Fruit fly (Drosophila melanogaster): Measurements from ENCODE around the gene Mcm6.

Gene Mcm6

DNA sequence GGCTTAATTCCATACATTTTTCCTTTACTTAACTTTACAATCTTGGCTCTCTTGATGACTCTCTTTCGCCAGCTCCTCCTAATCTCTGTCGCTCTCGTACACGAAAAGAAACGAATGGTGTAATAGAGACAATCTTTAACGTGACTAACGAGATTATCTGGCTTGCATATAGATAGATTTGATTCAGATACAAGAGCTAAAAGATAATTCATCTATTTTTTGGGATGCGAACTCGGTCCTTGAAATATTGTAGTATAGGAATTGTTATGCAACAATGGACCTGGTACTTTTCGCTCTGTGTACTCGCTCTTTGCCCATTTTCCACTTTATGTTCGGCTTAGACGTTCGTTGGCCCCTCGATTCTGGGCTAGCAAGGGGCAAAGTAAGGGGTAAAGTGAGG lies 37.1 kb downstream of the Mcm6 start:
- peak; percentile 67 for TF ChIP-seq CG6854 (GFP tag; optimal IDR thresholded peaks at IDR 0.05)
- peak; percentile 74 for TF ChIP-seq trem (tag; optimal IDR thresholded peaks at IDR 0.05)
- TF ChIP-seq CG17568 (GFP tag; optimal IDR thresholded peaks at IDR 0.05), result peak; percentile 37
- TF ChIP-seq slou (GFP tag; optimal IDR thresholded peaks at IDR 0.05), result peak; percentile 61
- no peak for TF ChIP-seq unc-4 (GFP tag; IDR thresholded peaks at IDR 0.05; ENCODE audit: partially characterized antibody)
- peak; percentile 47 for TF ChIP-seq CG7987 (GFP tag; optimal IDR thresholded peaks at IDR 0.05)
- no peak for TF ChIP-seq ro (GFP tag; IDR thresholded peaks at IDR 0.05)
- TF ChIP-seq E2f2 (GFP tag; IDR thresholded peaks at IDR 0.05), result peak; percentile 61
- TF ChIP-seq br (optimal IDR thresholded peaks at IDR 0.05), result no peak
- TF ChIP-seq mld (GFP tag; IDR thresholded peaks at IDR 0.05; ENCODE audit: partially characterized antibody), result no peak
- no peak for TF ChIP-seq pros (GFP tag; optimal IDR thresholded peaks at IDR 0.05)
- TF ChIP-seq twi (tag; optimal IDR thresholded peaks at IDR 0.05), result peak; percentile 40
- TF ChIP-seq Fer3 (tag; optimal IDR thresholded peaks at IDR 0.05), result peak; percentile 77
- peak; percentile 42; the same call in 1 of the 2 replicates for TF ChIP-seq danr (GFP tag; IDR thresholded peaks at IDR 0.05)
- peak; percentile 91 for TF ChIP-seq CG18599 (GFP tag; optimal IDR thresholded peaks at IDR 0.05)
- peak; percentile 66 for TF ChIP-seq Dip3 (GFP tag; optimal IDR thresholded peaks at IDR 0.05)
- no peak for TF ChIP-seq rib (GFP tag; IDR thresholded peaks at IDR 0.05)
- peak; percentile 75 for TF ChIP-seq CG15514 (GFP tag; optimal IDR thresholded peaks at IDR 0.05)
- TF ChIP-seq CG13624 (GFP tag; optimal IDR thresholded peaks at IDR 0.05), result peak; percentile 81
- TF ChIP-seq bcd (GFP tag; optimal IDR thresholded peaks at IDR 0.05), result peak; percentile 81
- TF ChIP-seq Dip2 (GFP tag; IDR thresholded peaks at IDR 0.05), result no peak
- TF ChIP-seq maf-S (GFP tag; optimal IDR thresholded peaks at IDR 0.05), result peak; percentile 60
- TF ChIP-seq dysf (GFP tag; IDR thresholded peaks at IDR 0.05), result peak; percentile 87
- TF ChIP-seq C15 (GFP tag; IDR thresholded peaks at IDR 0.05), result 0 out of 3 replicates have a peak, but pooled peaks have one; percentile 39
- peak; percentile 48; the same call in 1 of the 2 replicates for TF ChIP-seq ranshi (GFP tag; IDR thresholded peaks at IDR 0.05)
- TF ChIP-seq CG3407 (GFP tag; optimal IDR thresholded peaks at IDR 0.05), result peak; percentile 55
- peak; percentile 83 for TF ChIP-seq CG3163 (GFP tag; optimal IDR thresholded peaks at IDR 0.05)
- TF ChIP-seq Fer2 (tag; optimal IDR thresholded peaks at IDR 0.05), result peak; percentile 40
- no peak for TF ChIP-seq bigmax (GFP tag; optimal IDR thresholded peaks at IDR 0.05)
- peak; percentile 78 for TF ChIP-seq az2 (GFP tag; optimal IDR thresholded peaks at IDR 0.05)
- TF ChIP-seq usp (GFP tag; optimal IDR thresholded peaks at IDR 0.05), result no peak
- peak; percentile 72 for TF ChIP-seq NfI (GFP tag; optimal IDR thresholded peaks at IDR 0.05)
- TF ChIP-seq onecut (GFP tag; IDR thresholded peaks at IDR 0.05), result peak; percentile 51
- TF ChIP-seq CG14710 (tag; optimal IDR thresholded peaks at IDR 0.05), result peak; percentile 69
- peak; percentile 86 for TF ChIP-seq Hmr (GFP tag; optimal IDR thresholded peaks at IDR 0.05)
- peak; percentile 36; the same call in 1 of the 2 replicates for TF ChIP-seq MBD-R2 (GFP tag; IDR thresholded peaks at IDR 0.05)
- TF ChIP-seq ato (GFP tag; IDR thresholded peaks at IDR 0.05; ENCODE audit: partially characterized antibody), result no peak
- no peak for TF ChIP-seq CG7963 (GFP tag; IDR thresholded peaks at IDR 0.05; ENCODE audit: partially characterized antibody)
- TF ChIP-seq chn (GFP tag; optimal IDR thresholded peaks at IDR 0.05), result peak; percentile 12
- peak; percentile 84 for TF ChIP-seq Side (GFP tag; optimal IDR thresholded peaks at IDR 0.05)
- TF ChIP-seq CG10543 (GFP tag; optimal IDR thresholded peaks at IDR 0.05), result peak; percentile 40
- TF ChIP-seq CG17385 (GFP tag; optimal IDR thresholded peaks at IDR 0.05), result peak; percentile 69
- TF ChIP-seq CG14965 (GFP tag; optimal IDR thresholded peaks at IDR 0.05; ENCODE audit: borderline replicate concordance), result no peak
- TF ChIP-seq CG3995 (GFP tag; optimal IDR thresholded peaks at IDR 0.05), result no peak
- peak; percentile 45 for TF ChIP-seq nerfin-1 (tag; optimal IDR thresholded peaks at IDR 0.05)
- TF ChIP-seq CG6689 (GFP tag; IDR thresholded peaks at IDR 0.05), result peak; percentile 59
- TF ChIP-seq pnt (GFP tag; optimal IDR thresholded peaks at IDR 0.05), result peak; percentile 74
- TF ChIP-seq B-H2 (GFP tag; optimal IDR thresholded peaks at IDR 0.05), result peak; percentile 13
- peak; percentile 41 for TF ChIP-seq CG12236 (GFP tag; optimal IDR thresholded peaks at IDR 0.05)
- TF ChIP-seq Xrp1 (GFP tag; IDR thresholded peaks at IDR 0.05), result peak; percentile 81
- peak; percentile 84 for TF ChIP-seq CG15269 (tag; optimal IDR thresholded peaks at IDR 0.05)
